Fruit fly (Drosophila melanogaster) whole organism, embryonic: ENCODE results near the gene CG10252.
A peak's percentile ranks its signal among the peaks of the same experiment; 100 is the strongest.

ENCODE experiments used
- B-H1 ChIP-seq: fragments of 200-800 bp; sonication (Bioruptor generic); IDR thresholded peaks from 3 replicates; pipeline ENCODE4 v1.3.6; 2022; ENCODE audit warnings: missing biosample characterization, missing genetic modification characterization
- BEAF-32 ChIP-seq: fragments of 200-800 bp; sonication (Bioruptor generic); optimal IDR thresholded peaks from 3 replicates; lab custom pipeline; 2017; ENCODE audit warnings: missing biosample characterization, missing genetic modification characterization, mild to moderate bottlenecking, moderate library complexity, missing genetic modification reagents
- Blimp-1 ChIP-seq: fragments of 200-800 bp; sonication (Bioruptor generic); optimal IDR thresholded peaks from 3 replicates; lab custom pipeline; 2018; ENCODE audit warnings: missing biosample characterization, missing genetic modification characterization, mild to moderate bottlenecking, moderate library complexity, missing genetic modification reagents
- C15 ChIP-seq: fragments of 200-800 bp; sonication (Bioruptor generic); IDR thresholded peaks from 3 replicates; pipeline ENCODE4 v1.3.6; 2022; ENCODE audit warnings: missing biosample characterization, missing genetic modification characterization
- CG10209 ChIP-seq: fragments of 200-800 bp; sonication (Bioruptor generic); optimal IDR thresholded peaks from 3 replicates; lab custom pipeline; 2017; ENCODE audit warnings: missing biosample characterization, mild to moderate bottlenecking, missing genetic modification characterization, missing genetic modification reagents
- CG10321 ChIP-seq: fragments of 200-800 bp; sonication (Bioruptor generic); IDR thresholded peaks from 2 replicates; pipeline ENCODE4 v1.3.6; 2022; ENCODE audit warnings: missing biosample characterization, missing genetic modification characterization
- CG11504 ChIP-seq: fragments of 200-800 bp; sonication (Bioruptor generic); optimal IDR thresholded peaks from 3 replicates; lab custom pipeline; 2019; ENCODE audit warnings: missing biosample characterization, mild to moderate bottlenecking, missing genetic modification characterization, moderate library complexity
- CG12071 ChIP-seq: fragments of 200-800 bp; sonication (Bioruptor generic); optimal IDR thresholded peaks from 3 replicates; lab custom pipeline; 2018; ENCODE audit warnings: missing biosample characterization, mild to moderate bottlenecking, missing genetic modification characterization
- CG13894 ChIP-seq: fragments of 200-800 bp; sonication (Bioruptor generic); optimal IDR thresholded peaks from 3 replicates; lab custom pipeline; 2018; ENCODE audit warnings: missing biosample characterization, mild to moderate bottlenecking, missing genetic modification characterization, moderate library complexity
- CG16863 ChIP-seq: fragments of 200-800 bp; sonication (Bioruptor generic); optimal IDR thresholded peaks from 3 replicates; lab custom pipeline; 2016; ENCODE audit warnings: missing biosample characterization, missing genetic modification characterization
- CG18262 ChIP-seq: fragments of 200-800 bp; optimal IDR thresholded peaks from 3 replicates; lab custom pipeline; 2019; ENCODE audit warnings: missing biosample characterization, mild to moderate bottlenecking, missing genetic modification characterization, moderate library complexity
- CG1832 ChIP-seq: fragments of 200-800 bp; sonication (Bioruptor generic); optimal IDR thresholded peaks from 2 replicates; lab custom pipeline; 2017; ENCODE audit warnings: missing biosample characterization, mild to moderate bottlenecking, missing genetic modification characterization, inconsistent platforms
- CG30020 ChIP-seq: fragments of 200-800 bp; optimal IDR thresholded peaks from 2 replicates; lab custom pipeline; 2019; ENCODE audit warnings: missing biosample characterization, mild to moderate bottlenecking, missing genetic modification characterization, moderate library complexity
- CG34376 ChIP-seq: fragments of 200-800 bp; sonication (Bioruptor generic); optimal IDR thresholded peaks from 2 replicates; lab custom pipeline; 2018; ENCODE audit warnings: missing biosample characterization, mild to moderate bottlenecking, missing genetic modification characterization
- CG3995 ChIP-seq: fragments of 200-800 bp; sonication (Bioruptor generic); optimal IDR thresholded peaks from 3 replicates; lab custom pipeline; 2016; ENCODE audit warnings: missing biosample characterization, missing genetic modification characterization
- CG4820 ChIP-seq: fragments of 200-800 bp; sonication (Bioruptor generic); optimal IDR thresholded peaks from 3 replicates; lab custom pipeline; 2016; ENCODE audit warnings: missing biosample characterization, missing genetic modification characterization
- CG5953 ChIP-seq: fragments of 200-800 bp; sonication (Bioruptor generic); IDR thresholded peaks from 2 replicates; pipeline ENCODE4 v1.3.6; 2022; ENCODE audit warnings: missing biosample characterization, missing genetic modification characterization
- CG7357 ChIP-seq: fragments of 200-800 bp; sonication (Bioruptor generic); IDR thresholded peaks from 3 replicates; pipeline ENCODE4 v1.3.6; 2022; ENCODE audit warnings: missing biosample characterization, missing genetic modification characterization
- CG8281 ChIP-seq: fragments of 200-800 bp; sonication (Bioruptor generic); optimal IDR thresholded peaks from 2 replicates; lab custom pipeline; 2018; ENCODE audit warnings: missing biosample characterization, mild to moderate bottlenecking, missing genetic modification characterization, moderate library complexity
- CG9797 ChIP-seq: fragments of 200-800 bp; sonication (Bioruptor generic); optimal IDR thresholded peaks from 3 replicates; lab custom pipeline; 2018; ENCODE audit warnings: missing biosample characterization, mild to moderate bottlenecking, missing genetic modification characterization
- CrebB ChIP-seq: fragments of 200-800 bp; sonication (Bioruptor generic); optimal IDR thresholded peaks from 3 replicates; lab custom pipeline; 2018; ENCODE audit warnings: missing biosample characterization, mild to moderate bottlenecking, missing genetic modification characterization
- D19A ChIP-seq: fragments of 200-800 bp; optimal IDR thresholded peaks from 3 replicates; lab custom pipeline; 2019; ENCODE audit warnings: missing biosample characterization, mild to moderate bottlenecking, missing genetic modification characterization, moderate library complexity
- Eip74EF ChIP-seq, 2 experiments: fragments of 200-800 bp in 1 of 2; fragments of >200 bp in 1 of 2; sonication (Bioruptor generic) in 1 of 2; optimal IDR thresholded peaks; 2 replicates each; lab custom pipeline; 2017 to 2019; ENCODE audit warnings: missing biosample characterization in 2 of 2, missing genetic modification characterization in 2 of 2, mild to moderate bottlenecking in 1 of 2, moderate library complexity in 1 of 2
- HHEX ChIP-seq: fragments of 200-800 bp; sonication (Bioruptor generic); optimal IDR thresholded peaks from 3 replicates; lab custom pipeline; 2017; ENCODE audit warnings: missing biosample characterization, mild to moderate bottlenecking, missing genetic modification characterization, missing genetic modification reagents
- HmgZ ChIP-seq: fragments of 200-800 bp; sonication (Bioruptor generic); optimal IDR thresholded peaks from 2 replicates; lab custom pipeline; 2018; ENCODE audit warnings: missing biosample characterization, mild to moderate bottlenecking, missing genetic modification characterization
- Hr51 ChIP-seq, 2 experiments: fragments of 200-800 bp; sonication (Bioruptor generic); optimal IDR thresholded peaks; 2 replicates in 1 of 2; 3 replicates in 1 of 2; lab custom pipeline; 2016 to 2018; ENCODE audit warnings: missing biosample characterization in 2 of 2, missing genetic modification characterization in 2 of 2, mild to moderate bottlenecking in 1 of 2, moderate library complexity in 1 of 2
- Lpt ChIP-seq: fragments of >200 bp; optimal IDR thresholded peaks from 2 replicates; lab custom pipeline; 2018; ENCODE audit warnings: missing biosample characterization, missing genetic modification characterization
- MTF-1 ChIP-seq: fragments of 200-800 bp; sonication (Bioruptor generic); optimal IDR thresholded peaks from 2 replicates; lab custom pipeline; 2018; ENCODE audit warnings: missing biosample characterization, mild to moderate bottlenecking, missing genetic modification characterization, borderline replicate concordance
- NC2α ChIP-seq: fragments of 200-800 bp; sonication (Bioruptor generic); optimal IDR thresholded peaks from 2 replicates; lab custom pipeline; 2016; ENCODE audit warnings: missing biosample characterization, missing genetic modification characterization
- NK7.1 ChIP-seq: fragments of 200-800 bp; sonication (Bioruptor generic); optimal IDR thresholded peaks from 3 replicates; lab custom pipeline; 2016; ENCODE audit warnings: missing biosample characterization, missing genetic modification characterization
- Nf-YB ChIP-seq: fragments of 200-800 bp; sonication (Bioruptor generic); optimal IDR thresholded peaks from 3 replicates; lab custom pipeline; 2019; ENCODE audit warnings: missing biosample characterization, mild to moderate bottlenecking, missing genetic modification characterization, moderate library complexity
- Poxn ChIP-seq: fragments of 200-800 bp; sonication (Bioruptor generic); IDR thresholded peaks from 2 replicates; pipeline ENCODE4 v1.3.6; 2022; ENCODE audit warnings: missing biosample characterization, missing genetic modification characterization
- Rfx ChIP-seq: fragments of 200-800 bp; sonication (Bioruptor generic); IDR thresholded peaks from 2 replicates; pipeline ENCODE4 v1.3.6; 2022; ENCODE audit warnings: missing biosample characterization, missing genetic modification characterization
- Scr ChIP-seq: fragments of 200-800 bp; sonication (Bioruptor generic); IDR thresholded peaks from 2 replicates; pipeline ENCODE4 v1.3.6; 2022; ENCODE audit warnings: missing biosample characterization, missing genetic modification characterization; ENCODE audit not compliant: partially characterized antibody
- Trl ChIP-seq, 3 experiments: fragments of >200 bp in 2 of 3; fragments of 200-800 bp in 1 of 3; sonication (Bioruptor generic) in 1 of 3; optimal IDR thresholded peaks; 2 replicates in 1 of 3; 3 replicates in 2 of 3; lab custom pipeline; 2016 to 2017; ENCODE audit warnings: missing biosample characterization in 1 of 3, missing genetic modification characterization in 1 of 3
- bab2 ChIP-seq: fragments of 200-800 bp; sonication (Bioruptor generic); optimal IDR thresholded peaks from 2 replicates; lab custom pipeline; 2016; ENCODE audit warnings: missing biosample characterization, missing genetic modification characterization
- cas ChIP-seq: fragments of 200-800 bp; sonication (Bioruptor generic); IDR thresholded peaks from 2 replicates; pipeline ENCODE4 v1.3.6; 2022; ENCODE audit warnings: missing biosample characterization, missing genetic modification characterization
- disco-r ChIP-seq: fragments of 200-800 bp; sonication (Bioruptor generic); optimal IDR thresholded peaks from 2 replicates; lab custom pipeline; 2016; ENCODE audit warnings: missing biosample characterization, missing genetic modification characterization
- fd102C ChIP-seq: fragments of 200-800 bp; sonication (Bioruptor generic); optimal IDR thresholded peaks from 2 replicates; lab custom pipeline; 2018; ENCODE audit warnings: missing biosample characterization, mild to moderate bottlenecking, missing genetic modification characterization, moderate library complexity
- fru ChIP-seq: fragments of >200 bp; optimal IDR thresholded peaks from 2 replicates; lab custom pipeline; 2017
- ham ChIP-seq: fragments of 200-800 bp; sonication (Bioruptor generic); IDR thresholded peaks from 2 replicates; pipeline ENCODE4 v1.3.6; 2022; ENCODE audit warnings: missing biosample characterization, missing genetic modification characterization
- lola ChIP-seq, 3 experiments: fragments of >200 bp in 2 of 3; fragments of 200-800 bp in 1 of 3; sonication (Bioruptor generic) in 1 of 3; optimal IDR thresholded peaks; 2 replicates each; lab custom pipeline; 2017 to 2019; ENCODE audit warnings: missing biosample characterization in 3 of 3, missing genetic modification characterization in 3 of 3, mild to moderate bottlenecking in 1 of 3, moderate library complexity in 1 of 3
- nau ChIP-seq: fragments of 200-800 bp; sonication (Bioruptor generic); optimal IDR thresholded peaks from 3 replicates; lab custom pipeline; 2017; ENCODE audit warnings: missing biosample characterization, mild to moderate bottlenecking, missing genetic modification characterization, missing genetic modification reagents
- pan ChIP-seq, 4 experiments: fragments of >200 bp in 3 of 4; fragments of 200-800 bp in 1 of 4; sonication (Bioruptor generic) in 1 of 4; optimal IDR thresholded peaks in 3 of 4; IDR thresholded peaks in 1 of 4; 2 replicates each; pipeline versions ENCODE4 v1.3.6 to Lab custom; 2017 to 2022; ENCODE audit warnings: missing biosample characterization in 2 of 4, missing genetic modification characterization in 2 of 4, mixed read lengths in 1 of 4
- psq ChIP-seq: fragments of 200-800 bp; sonication (Bioruptor generic); optimal IDR thresholded peaks from 2 replicates; lab custom pipeline; 2017; ENCODE audit warnings: missing biosample characterization, missing genetic modification characterization
- ro ChIP-seq: fragments of 200-800 bp; sonication (Bioruptor generic); IDR thresholded peaks from 2 replicates; pipeline ENCODE4 v1.3.6; 2022; ENCODE audit warnings: missing biosample characterization, missing genetic modification characterization
- sob ChIP-seq: fragments of 200-800 bp; sonication (Bioruptor generic); IDR thresholded peaks from 2 replicates; pipeline ENCODE4 v1.3.6; 2022; ENCODE audit warnings: missing biosample characterization, missing genetic modification characterization

CG10252 gene

DNA sequence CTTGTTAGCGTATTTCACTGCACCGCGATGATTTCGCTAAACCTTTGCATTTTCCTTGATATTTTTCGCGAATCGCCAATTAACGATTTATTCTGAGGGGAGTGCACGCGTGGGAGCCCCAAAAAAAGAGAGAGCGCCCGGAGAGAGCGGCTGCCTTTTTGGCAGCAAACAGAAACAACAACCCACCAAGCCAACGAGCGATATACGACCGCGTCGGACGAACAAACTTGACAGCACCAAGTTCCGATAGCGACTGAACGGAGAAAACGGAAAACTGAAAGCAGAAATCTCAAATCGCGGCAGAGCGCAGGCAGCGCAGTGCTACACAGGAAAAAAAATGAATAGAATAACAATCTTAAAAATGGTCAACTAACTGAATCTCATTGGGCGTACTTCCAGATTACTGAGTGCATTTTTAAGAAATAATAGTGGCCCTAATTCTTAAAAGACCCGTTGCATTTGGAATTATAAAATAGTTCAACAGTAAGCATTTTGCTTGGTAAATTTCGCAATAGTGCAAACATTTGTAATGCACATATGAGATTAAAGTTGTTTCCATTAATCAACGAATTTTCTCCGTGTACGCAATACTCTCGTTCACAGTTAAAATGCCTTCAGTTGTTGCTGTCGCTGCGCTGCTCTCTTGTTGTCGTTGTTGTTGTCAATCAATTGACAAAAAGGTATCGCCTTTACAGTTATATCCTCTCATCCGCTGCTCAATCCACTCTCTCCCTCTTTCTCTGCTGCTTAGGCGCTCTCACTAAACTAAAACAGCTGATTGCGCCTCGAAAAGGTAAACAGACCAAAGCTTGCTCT, 26.4 kb downstream of the CG10252 start, which contains the start of gene CG31145 (continued):
- TF ChIP-seq Blimp-1 (GFP tag; lab: Kevin White, UChicago) (peak; percentile 98), ro (GFP tag; lab: Robert Waterston, UW) (peak; percentile 97), psq (GFP tag; lab: Kevin White, UChicago) (peak; percentile 97), CG9797 (GFP tag; lab: Kevin White, UChicago) (peak; percentile 73), CG34376 (peak; percentile 99), bab2 (GFP tag; lab: Kevin White, UChicago) (peak; percentile 100), cas (peak; percentile 96), CrebB (peak; percentile 98), D19A (peak; percentile 98), MTF-1 (GFP tag; lab: Kevin White, UChicago) (peak; percentile 93), disco-r (GFP tag; lab: Kevin White, UChicago) (peak; percentile 99), CG1832 (GFP tag; lab: Kevin White, UChicago) (no peak), CG16863 (GFP tag; lab: Kevin White, UChicago) (peak; percentile 99), CG30020 (tag; lab: Kevin White, UChicago) (peak; percentile 92), CG4820 (GFP tag; lab: Kevin White, UChicago) (peak; percentile 99), Trl (optimal IDR thresholded peaks at IDR 0.05; lab: Kevin White, UChicago) (peak; percentile 87 to 96), Trl (GFP tag; optimal IDR thresholded peaks at IDR 0.05; lab: Kevin White, UChicago) (peak; percentile 99), CG7357 (GFP tag; lab: Robert Waterston, UW) (peak; percentile 98), HHEX (GFP tag; lab: Kevin White, UChicago) (peak; percentile 99), NK7.1 (GFP tag; lab: Kevin White, UChicago) (peak; percentile 99), B-H1 (GFP tag; lab: Robert Waterston, UW) (peak; percentile 99), HmgZ (peak; percentile 100), CG10321 (GFP tag; lab: Robert Waterston, UW) (peak; percentile 86), nau (GFP tag; lab: Kevin White, UChicago) (peak; percentile 100), fd102C (GFP tag; lab: Kevin White, UChicago) (peak; percentile 71), CG8281 (peak; percentile 95), Lpt (no peak), NC2α (GFP tag; lab: Kevin White, UChicago) (peak; percentile 99), Hr51 (GFP tag; optimal IDR thresholded peaks at IDR 0.05; lab: Kevin White, UChicago) (peak; percentile 99 to 100), BEAF-32 (peak; percentile 41), C15 (GFP tag; lab: Robert Waterston, UW) (peak; percentile 97), Nf-YB (GFP tag; lab: Kevin White, UChicago) (peak; percentile 91), Scr (GFP tag; lab: Robert Waterston, UW) (peak; percentile 25), CG12071 (peak; percentile 99), Poxn (GFP tag; lab: Robert Waterston, UW) (peak; percentile 97), Eip74EF (GFP tag; optimal IDR thresholded peaks at IDR 0.05; lab: Kevin White, UChicago) (peak in 1 of 2 experiments; percentile 100), lola (GFP tag; optimal IDR thresholded peaks at IDR 0.05; lab: Kevin White, UChicago) (peak in 1 of 3 experiments; percentile 98), fru (lab: Kevin White, UChicago) (no peak), sob (GFP tag; lab: Robert Waterston, UW) (peak; percentile 99), CG5953 (GFP tag; lab: Robert Waterston, UW) (peak; percentile 98), CG11504 (peak; percentile 99), CG10209 (GFP tag; lab: Kevin White, UChicago) (peak; percentile 100), ham (peak; percentile 99), Rfx (peak; percentile 99), CG3995 (peak; percentile 89), pan (optimal IDR thresholded peaks at IDR 0.05; lab: Kevin White, UChicago) (no peak), pan (GFP tag; optimal IDR thresholded peaks at IDR 0.05 in 1 of 2, IDR thresholded peaks at IDR 0.05 in 1 of 2) (peak in 1 of 2 experiments; percentile 99), CG18262 (tag; lab: Kevin White, UChicago) (peak; percentile 99), CG13894 (tag; lab: Kevin White, UChicago) (peak; percentile 98)
